Worm (Caenorhabditis elegans) whole organism, midembryonic: ENCODE measurements around the gene C05C10.8.

ENCODE experiments used
- T22C8.4 ChIP-seq: fragments of 200-800 bp; sonication (Bioruptor generic); IDR thresholded peaks from 2 replicates; pipeline ENCODE4 v1.3.6; 2022; ENCODE audit warnings: missing genetic modification characterization, missing compliant biosample characterization
- cog-1 ChIP-seq: sonication (generic microtip); optimal IDR thresholded peaks from 2 replicates; lab custom pipeline; 2016; ENCODE audit warnings: missing genetic modification characterization, missing compliant biosample characterization
- flt-1 ChIP-seq: fragments of 200-800 bp; sonication (Bioruptor generic); IDR thresholded peaks from 2 replicates; pipeline ENCODE4 v1.3.6; 2022; ENCODE audit warnings: missing genetic modification characterization, missing compliant biosample characterization
- klf-2 ChIP-seq: fragments of 200-800 bp; sonication (Bioruptor generic); conservative IDR thresholded peaks from 2 replicates; pipeline ENCODE4 v1.3.6; 2022; ENCODE audit warnings: missing genetic modification reagents, missing genetic modification characterization, missing compliant biosample characterization
- med-1 ChIP-seq: sonication (generic microtip); optimal IDR thresholded peaks from 2 replicates; lab custom pipeline; 2017; ENCODE audit warnings: missing genetic modification characterization, mild to moderate bottlenecking, missing compliant biosample characterization, antibody characterized with exemption, missing genetic modification reagents; ENCODE audit not compliant: insufficient read depth
- ref-1 ChIP-seq: fragments of 200-800 bp; sonication (Bioruptor generic); conservative IDR thresholded peaks from 2 replicates; pipeline ENCODE4 v1.3.6; 2022; ENCODE audit warnings: missing genetic modification reagents, missing genetic modification characterization, missing compliant biosample characterization
- tab-1 ChIP-seq: fragments of 200-800 bp; sonication (Bioruptor generic); IDR thresholded peaks from 2 replicates; pipeline ENCODE4 v1.3.6; 2022; ENCODE audit warnings: missing genetic modification characterization, missing compliant biosample characterization
- ztf-23 ChIP-seq: fragments of 200-800 bp; sonication (Bioruptor generic); IDR thresholded peaks from 2 replicates; pipeline ENCODE4 v1.3.6; 2022; ENCODE audit warnings: missing genetic modification reagents, missing genetic modification characterization, missing compliant biosample characterization
- ztf-29 ChIP-seq: fragments of 200-800 bp; sonication (Bioruptor generic); IDR thresholded peaks from 2 replicates; pipeline ENCODE4 v1.3.6; 2022; ENCODE audit warnings: missing genetic modification reagents, missing genetic modification characterization, missing compliant biosample characterization

Gene C05C10.8

ce11 chrII:9879815-9880214 lies 38.0 kb downstream of the C05C10.8 start:
- TF ChIP-seq tab-1 (GFP tag; lab: Robert Waterston, UW) (no peak), cog-1 (tag; lab: Kevin White, UChicago) (no peak), ref-1 (GFP tag; lab: Robert Waterston, UW) (no peak), med-1 (GFP tag; lab: Kevin White, UChicago) (no peak)

ce11 chrII:9874508-9875229 lies 43.1 kb downstream of the C05C10.8 start, which contains the start of the genes chil-2 and ctsa-3.2:
Gene chil-2 (minus strand): TSS chrII:9874608.
Gene ctsa-3.2 (plus strand): TSS chrII:9875179.
- TF ChIP-seq ztf-23 (GFP tag; lab: Robert Waterston, UW) (no peak), cog-1 (tag; lab: Kevin White, UChicago) (no peak), flt-1 (no peak), ztf-29 (GFP tag; lab: Robert Waterston, UW) (no peak), T22C8.4 (GFP tag; lab: Robert Waterston, UW) (no peak), med-1 (GFP tag; lab: Kevin White, UChicago) (no peak), klf-2 (no peak), ref-1 (GFP tag; lab: Robert Waterston, UW) (no peak), tab-1 (GFP tag; lab: Robert Waterston, UW) (no peak)

ce11 chrII:9872961-9873360 lies 44.8 kb downstream of the C05C10.8 start, which contains the start of gene chil-8:
Gene chil-8 (minus strand): TSS chrII:9873061.
- TF ChIP-seq klf-2 (no peak), med-1 (GFP tag; lab: Kevin White, UChicago) (no peak), flt-1 (no peak), tab-1 (GFP tag; lab: Robert Waterston, UW) (no peak)

ce11 chrII:9871061-9871460 lies 46.7 kb downstream of the C05C10.8 start, which contains the start of gene chil-7:
Gene chil-7 (minus strand): TSS chrII:9871172.
- no peak for TF ChIP-seq cog-1 (tag; lab: Kevin White, UChicago)
- TF ChIP-seq ztf-23 (GFP tag; lab: Robert Waterston, UW), result no peak
- TF ChIP-seq flt-1, result no peak
- TF ChIP-seq ztf-29 (GFP tag; lab: Robert Waterston, UW), result no peak
- no peak for TF ChIP-seq med-1 (GFP tag; lab: Kevin White, UChicago)
- TF ChIP-seq klf-2, result no peak
- no peak for TF ChIP-seq tab-1 (GFP tag; lab: Robert Waterston, UW)
- TF ChIP-seq ref-1 (GFP tag; lab: Robert Waterston, UW), result no peak

ce11 chrII:9868698-9869097 lies 49.1 kb downstream of the C05C10.8 start, which contains the start of gene old-1:
Gene old-1 (minus strand): TSS chrII:9868747.
- no peak for TF ChIP-seq med-1 (GFP tag; lab: Kevin White, UChicago)
- TF ChIP-seq ztf-29 (GFP tag; lab: Robert Waterston, UW), result no peak
- TF ChIP-seq klf-2, result no peak
- TF ChIP-seq cog-1 (tag; lab: Kevin White, UChicago), result no peak
- TF ChIP-seq ztf-23 (GFP tag; lab: Robert Waterston, UW), result no peak
- TF ChIP-seq ref-1 (GFP tag; lab: Robert Waterston, UW), result no peak
- TF ChIP-seq T22C8.4 (GFP tag; lab: Robert Waterston, UW), result no peak

ce11 chrII:9868207-9868606 lies 49.6 kb downstream of the C05C10.8 start:
- no peak for TF ChIP-seq klf-2
- no peak for TF ChIP-seq med-1 (GFP tag; lab: Kevin White, UChicago)
- no peak for TF ChIP-seq ztf-23 (GFP tag; lab: Robert Waterston, UW)
- no peak for TF ChIP-seq ztf-29 (GFP tag; lab: Robert Waterston, UW)
- no peak for TF ChIP-seq flt-1
- no peak for TF ChIP-seq tab-1 (GFP tag; lab: Robert Waterston, UW)
- TF ChIP-seq T22C8.4 (GFP tag; lab: Robert Waterston, UW), result no peak
- no peak for TF ChIP-seq cog-1 (tag; lab: Kevin White, UChicago)
- TF ChIP-seq ref-1 (GFP tag; lab: Robert Waterston, UW), result no peak
